Fruit fly (Drosophila melanogaster) whole organism, prepupa: ENCODE data around the gene Cad96Cb.

Source experiments
- Blimp-1 ChIP-seq: fragments of 200-800 bp; sonication (Bioruptor generic); optimal IDR thresholded peaks from 3 replicates; lab custom pipeline; 2017; ENCODE audit warnings: missing biosample characterization, missing genetic modification characterization, mild to moderate bottlenecking, moderate library complexity, missing genetic modification reagents
- CG10669 ChIP-seq: fragments of 200-800 bp; sonication (Bioruptor generic); optimal IDR thresholded peaks from 3 replicates; lab custom pipeline; 2018; ENCODE audit warnings: missing biosample characterization, mild to moderate bottlenecking, missing genetic modification characterization, moderate library complexity
- CG11294 ChIP-seq: fragments of 200-800 bp; sonication (Bioruptor generic); IDR thresholded peaks from 2 replicates; pipeline ENCODE4 v1.3.6; 2022; ENCODE audit warnings: missing biosample characterization, missing genetic modification characterization
- CG11762 ChIP-seq: fragments of 200-800 bp; sonication (Bioruptor generic); optimal IDR thresholded peaks from 3 replicates; lab custom pipeline; 2016; ENCODE audit warnings: missing biosample characterization, missing genetic modification characterization; ENCODE audit not compliant: insufficient read depth
- CG11902 ChIP-seq: fragments of 200-800 bp; sonication (Bioruptor generic); optimal IDR thresholded peaks from 3 replicates; lab custom pipeline; 2016; ENCODE audit warnings: missing biosample characterization, missing genetic modification characterization
- CG1621 ChIP-seq: fragments of 200-800 bp; sonication (Bioruptor generic); optimal IDR thresholded peaks from 3 replicates; lab custom pipeline; 2018; ENCODE audit warnings: missing biosample characterization, mild to moderate bottlenecking, missing genetic modification characterization
- CG16779 ChIP-seq: fragments of 200-800 bp; sonication (Bioruptor generic); optimal IDR thresholded peaks from 3 replicates; lab custom pipeline; 2017; ENCODE audit warnings: missing biosample characterization, mild to moderate bottlenecking, missing genetic modification characterization
- CG31627 ChIP-seq: fragments of 200-800 bp; sonication (Bioruptor generic); optimal IDR thresholded peaks from 3 replicates; lab custom pipeline; 2016; ENCODE audit warnings: missing biosample characterization, missing genetic modification characterization
- CG4318 ChIP-seq: fragments of 200-800 bp; sonication (Bioruptor generic); optimal IDR thresholded peaks from 3 replicates; lab custom pipeline; 2017; ENCODE audit warnings: missing biosample characterization, mild to moderate bottlenecking, missing genetic modification characterization
- CG6276 ChIP-seq: fragments of 200-800 bp; sonication (Bioruptor generic); optimal IDR thresholded peaks from 2 replicates; lab custom pipeline; 2017; ENCODE audit warnings: missing biosample characterization, mild to moderate bottlenecking, missing genetic modification characterization
- CG6792 ChIP-seq: fragments of 200-800 bp; sonication (Bioruptor generic); optimal IDR thresholded peaks from 3 replicates; lab custom pipeline; 2016; ENCODE audit warnings: missing biosample characterization, missing genetic modification characterization
- CG6854 ChIP-seq: fragments of 200-800 bp; sonication (Bioruptor generic); optimal IDR thresholded peaks from 2 replicates; lab custom pipeline; 2017; ENCODE audit warnings: missing biosample characterization, mild to moderate bottlenecking, missing genetic modification characterization
- CG8119 ChIP-seq: fragments of 200-800 bp; sonication (Bioruptor generic); IDR thresholded peaks from 3 replicates; pipeline ENCODE4 v1.3.6; 2022; ENCODE audit warnings: missing biosample characterization, missing genetic modification characterization
- CG8319 ChIP-seq: fragments of 200-800 bp; sonication (Bioruptor generic); optimal IDR thresholded peaks from 3 replicates; lab custom pipeline; 2016; ENCODE audit warnings: missing biosample characterization, missing genetic modification characterization
- CG9139 ChIP-seq: fragments of 200-800 bp; sonication (Bioruptor generic); optimal IDR thresholded peaks from 3 replicates; lab custom pipeline; 2017; ENCODE audit warnings: missing biosample characterization, mild to moderate bottlenecking, missing genetic modification characterization
- Eip75B ChIP-seq: fragments of 200-800 bp; sonication (Bioruptor generic); optimal IDR thresholded peaks from 3 replicates; lab custom pipeline; 2016; ENCODE audit warnings: missing biosample characterization, missing genetic modification characterization
- Eip93F ChIP-seq: fragments of 200-800 bp; sonication (Bioruptor generic); optimal IDR thresholded peaks from 2 replicates; lab custom pipeline; 2016; ENCODE audit warnings: missing biosample characterization, mild to moderate bottlenecking, missing genetic modification characterization
- Ets21C ChIP-seq: fragments of 200-800 bp; sonication (Bioruptor generic); optimal IDR thresholded peaks from 3 replicates; lab custom pipeline; 2016; ENCODE audit warnings: missing biosample characterization, missing genetic modification characterization
- Ets96B ChIP-seq: fragments of 200-800 bp; optimal IDR thresholded peaks from 2 replicates; lab custom pipeline; 2019; ENCODE audit warnings: missing biosample characterization, mild to moderate bottlenecking, missing genetic modification characterization, moderate library complexity
- Gug ChIP-seq: fragments of 200-800 bp; sonication (Bioruptor generic); IDR thresholded peaks from 2 replicates; pipeline ENCODE4 v1.3.6; 2022; ENCODE audit warnings: missing biosample characterization, missing genetic modification characterization
- Hr38 ChIP-seq: sonication (Bioruptor generic); optimal IDR thresholded peaks from 2 replicates; lab custom pipeline; 2016; ENCODE audit warnings: missing biosample characterization, missing genetic modification characterization
- Hr4 ChIP-seq: fragments of 200-800 bp; sonication (Bioruptor generic); optimal IDR thresholded peaks from 3 replicates; lab custom pipeline; 2016; ENCODE audit warnings: missing biosample characterization, missing genetic modification characterization
- Sox102F ChIP-seq: fragments of 200-800 bp; sonication (Bioruptor generic); optimal IDR thresholded peaks from 2 replicates; lab custom pipeline; 2016; ENCODE audit warnings: missing biosample characterization, mild to moderate bottlenecking, missing genetic modification characterization
- Sox14 ChIP-seq: fragments of 200-800 bp; sonication (Bioruptor generic); optimal IDR thresholded peaks from 3 replicates; lab custom pipeline; 2016; ENCODE audit warnings: missing biosample characterization, missing genetic modification characterization
- Sox15 ChIP-seq: fragments of 200-800 bp; sonication (Bioruptor generic); optimal IDR thresholded peaks from 3 replicates; lab custom pipeline; 2016; ENCODE audit warnings: missing biosample characterization, missing genetic modification characterization
- achi ChIP-seq: fragments of 200-800 bp; sonication (Bioruptor generic); optimal IDR thresholded peaks from 3 replicates; lab custom pipeline; 2016; ENCODE audit warnings: missing biosample characterization, missing genetic modification characterization
- dac ChIP-seq: fragments of 200-800 bp; sonication (Bioruptor generic); optimal IDR thresholded peaks from 2 replicates; lab custom pipeline; 2017; ENCODE audit warnings: missing biosample characterization, mild to moderate bottlenecking, missing genetic modification characterization
- esn ChIP-seq: fragments of 200-800 bp; sonication (Bioruptor generic); optimal IDR thresholded peaks from 2 replicates; lab custom pipeline; 2016; ENCODE audit warnings: missing biosample characterization, mild to moderate bottlenecking, missing genetic modification characterization, moderate library complexity
- fd85E ChIP-seq: fragments of 200-800 bp; sonication (Bioruptor generic); optimal IDR thresholded peaks from 3 replicates; lab custom pipeline; 2016; ENCODE audit warnings: missing biosample characterization, missing genetic modification characterization
- fkh ChIP-seq: fragments of 200-800 bp; sonication (Bioruptor generic); optimal IDR thresholded peaks from 3 replicates; lab custom pipeline; 2017; ENCODE audit warnings: missing biosample characterization, mild to moderate bottlenecking, missing genetic modification characterization, moderate library complexity
- spab ChIP-seq: fragments of 200-800 bp; sonication (Bioruptor generic); optimal IDR thresholded peaks from 2 replicates; lab custom pipeline; 2017; ENCODE audit warnings: missing biosample characterization, mild to moderate bottlenecking, missing genetic modification characterization, missing genetic modification reagents
- svp ChIP-seq: fragments of 200-800 bp; sonication (Bioruptor generic); peaks from one replicate; lab custom pipeline; 2016; ENCODE audit warnings: missing biosample characterization, missing genetic modification characterization
- topi ChIP-seq: fragments of 200-800 bp; sonication (Bioruptor generic); optimal IDR thresholded peaks from 3 replicates; lab custom pipeline; 2016; ENCODE audit warnings: missing biosample characterization, missing genetic modification characterization
- vri ChIP-seq: fragments of 200-800 bp; sonication (Bioruptor generic); optimal IDR thresholded peaks from 3 replicates; lab custom pipeline; 2016; ENCODE audit warnings: missing biosample characterization, mild to moderate bottlenecking, missing genetic modification characterization

Cad96Cb gene

dm6 chr3R:25232271-25232989 lies at the start of gene Cad96Cb (continued):
- TF ChIP-seq Hr4 (GFP tag; lab: Kevin White, UChicago) = peak; percentile 96
- peak; percentile 93 for TF ChIP-seq CG11762 (GFP tag; lab: Kevin White, UChicago)
- TF ChIP-seq CG6792 (GFP tag; lab: Kevin White, UChicago) = peak; percentile 90
- peak; percentile 93 for TF ChIP-seq spab (GFP tag; lab: Kevin White, UChicago)
- peak; percentile 79 for TF ChIP-seq CG9139 (GFP tag; lab: Kevin White, UChicago)
- peak; percentile 83 for TF ChIP-seq Ets96B (tag; lab: Kevin White, UChicago)
- peak; percentile 76 for TF ChIP-seq Blimp-1
- TF ChIP-seq esn (GFP tag; lab: Kevin White, UChicago) = peak; percentile 95
- TF ChIP-seq Ets21C (GFP tag; lab: Kevin White, UChicago) = peak; percentile 86

- peak; percentile 46 for TF ChIP-seq vri (GFP tag; lab: Kevin White, UChicago)
- TF ChIP-seq CG6854 (GFP tag; lab: Kevin White, UChicago) = no peak
- no peak for TF ChIP-seq CG8319 (GFP tag; lab: Kevin White, UChicago)
- TF ChIP-seq CG31627 = no peak
- no peak for TF ChIP-seq Eip75B (GFP tag; lab: Kevin White, UChicago)
- no peak for TF ChIP-seq CG4318
- no peak for TF ChIP-seq CG16779 (tag; lab: Kevin White, UChicago)
- TF ChIP-seq CG11902 = no peak
- no peak for TF ChIP-seq Hr38
- no peak for TF ChIP-seq CG6276 (GFP tag; lab: Kevin White, UChicago)
- TF ChIP-seq fd85E (GFP tag; lab: Kevin White, UChicago) = no peak
- peak; percentile 23 for TF ChIP-seq Sox102F (GFP tag; lab: Kevin White, UChicago)
- no peak for TF ChIP-seq CG11762 (GFP tag; lab: Kevin White, UChicago)
- TF ChIP-seq CG11294 = no peak
- peak; percentile 90 for TF ChIP-seq fkh (GFP tag; lab: Kevin White, UChicago)
- no peak for TF ChIP-seq Sox15 (GFP tag; lab: Kevin White, UChicago)
- no peak for TF ChIP-seq CG1621
- no peak for TF ChIP-seq topi
- TF ChIP-seq Ets21C (GFP tag; lab: Kevin White, UChicago) = no peak
- TF ChIP-seq dac (GFP tag; lab: Kevin White, UChicago) = no peak
- peak; percentile 46 for TF ChIP-seq svp
- TF ChIP-seq Gug (GFP tag; lab: Robert Waterston, UW) = no peak
- no peak for TF ChIP-seq Ets96B (tag; lab: Kevin White, UChicago)
Measured at dm6 chr3R:25281165-25281564, 49.0 kb upstream of the Cad96Cb start, which contains the start of gene CG11892. Gene CG11892 (plus strand): TSS chr3R:25281548.

- TF ChIP-seq Sox102F (GFP tag; lab: Kevin White, UChicago) = peak; percentile 4
- TF ChIP-seq CG1621 = no peak
- no peak for TF ChIP-seq CG10669 (GFP tag; lab: Kevin White, UChicago)
- TF ChIP-seq CG6854 (GFP tag; lab: Kevin White, UChicago) = no peak
- no peak for TF ChIP-seq CG11762 (GFP tag; lab: Kevin White, UChicago)
- no peak for TF ChIP-seq Ets96B (tag; lab: Kevin White, UChicago)
- peak; percentile 26 for TF ChIP-seq svp
- TF ChIP-seq vri (GFP tag; lab: Kevin White, UChicago) = peak; percentile 23
- TF ChIP-seq CG8119 (GFP tag; lab: Robert Waterston, UW) = no peak
- no peak for TF ChIP-seq Hr4 (GFP tag; lab: Kevin White, UChicago)
- TF ChIP-seq achi (GFP tag; lab: Kevin White, UChicago) = peak; percentile 12
Measured at dm6 chr3R:25279796-25280350, 47.8 kb upstream of the Cad96Cb start, which contains the start of gene CG10514. Gene CG10514 (minus strand): TSS chr3R:25279846.

dm6 chr3R:25277112-25277511 lies 45.0 kb upstream of the Cad96Cb start, which contains the start of gene CG10513:
Gene CG10513 (minus strand): TSS chr3R:25277212.
- TF ChIP-seq Ets21C (GFP tag; lab: Kevin White, UChicago) (no peak), Eip93F (GFP tag; lab: Kevin White, UChicago) (no peak), vri (GFP tag; lab: Kevin White, UChicago) (peak; percentile 6), Sox14 (GFP tag; lab: Kevin White, UChicago) (no peak)
- TF ChIP-seq, all 60 proteins: peak for 1
